Fruit fly (Drosophila melanogaster): ENCODE measurements around the gene Wdr82.

DNA sequence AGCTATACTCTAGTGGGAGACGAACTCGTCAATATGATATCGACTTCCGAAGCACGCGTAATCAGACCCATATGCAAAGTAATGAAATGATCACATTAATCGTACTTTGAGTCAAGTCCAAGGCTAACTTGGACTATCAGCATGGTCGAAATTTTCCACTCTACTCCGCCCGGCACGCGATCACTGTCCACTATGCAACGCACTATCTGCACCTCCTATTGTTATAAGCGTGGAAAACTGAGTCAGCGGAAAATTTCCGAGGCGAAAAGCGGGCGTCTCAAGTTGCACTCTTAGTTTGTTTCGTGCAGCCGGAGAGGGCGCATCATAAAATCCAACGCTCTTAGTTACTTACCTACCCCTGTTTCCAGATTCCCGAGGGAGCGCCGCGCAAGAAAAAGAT lies 11.6 kb downstream of the Wdr82 start:
- TF ChIP-seq fru (GFP tag; optimal IDR thresholded peaks at IDR 0.05) = no peak
- TF ChIP-seq OdsH (GFP tag; optimal IDR thresholded peaks at IDR 0.05) = no peak
- TF ChIP-seq foxo (GFP tag; optimal IDR thresholded peaks at IDR 0.05) = no peak
- TF ChIP-seq h (GFP tag; optimal IDR thresholded peaks at IDR 0.05) = no peak
- TF ChIP-seq psq (GFP tag; optimal IDR thresholded peaks at IDR 0.05) = no peak
- no peak for TF ChIP-seq Myc (optimal IDR thresholded peaks at IDR 0.05)
- TF ChIP-seq br (GFP tag; optimal IDR thresholded peaks at IDR 0.05) = no peak
- TF ChIP-seq dl (GFP tag; optimal IDR thresholded peaks at IDR 0.05; ENCODE audit: insufficient read depth in 1 of 2, partially characterized antibody in 2 of 2) = no peak
- TF ChIP-seq pan (optimal IDR thresholded peaks at IDR 0.05) = no peak
